Worm (Caenorhabditis elegans): ENCODE data around the gene exc-9.

DNA sequence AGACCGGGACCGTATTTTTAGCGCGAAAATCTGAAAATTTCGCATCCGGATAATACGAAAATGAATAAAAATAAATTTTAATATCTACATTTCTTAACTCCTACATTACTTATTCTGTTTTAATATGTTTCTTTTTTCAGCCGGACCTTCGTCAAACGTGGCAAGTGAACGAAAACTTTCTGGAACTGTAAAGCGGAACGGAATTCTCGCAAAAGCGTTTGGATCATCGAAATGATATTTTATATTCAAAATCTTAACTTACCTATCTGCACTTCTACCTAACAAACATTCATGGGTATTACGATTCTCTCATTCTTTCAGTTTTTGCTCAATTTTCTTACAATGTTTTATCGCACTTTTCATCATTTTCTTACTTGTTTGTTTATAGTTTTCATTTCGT is 34.2 kb downstream of the exc-9 start:
- TF ChIP-seq elt-3 (tag; optimal IDR thresholded peaks at IDR 0.05), result no peak
- no peak for TF ChIP-seq lin-39 (tag; optimal IDR thresholded peaks at IDR 0.05)
- no peak for TF ChIP-seq fos-1 (tag; optimal IDR thresholded peaks at IDR 0.05)
- TF ChIP-seq hlh-17 (GFP tag; optimal IDR thresholded peaks at IDR 0.05; ENCODE audit: borderline replicate concordance), result no peak
- no peak for TF ChIP-seq nhr-71 (tag; optimal IDR thresholded peaks at IDR 0.05)
- no peak for TF ChIP-seq zag-1 (tag; optimal IDR thresholded peaks at IDR 0.05)
